Fruit fly (Drosophila melanogaster) whole organism, pupa: ENCODE data around the gene ppk17.

Experiments used
- CG12605 ChIP-seq: fragments of 200-800 bp; sonication (Bioruptor generic); IDR thresholded peaks from 2 replicates; pipeline ENCODE4 v1.3.6; 2022; ENCODE audit warnings: missing biosample characterization, missing genetic modification characterization
- CG13204 ChIP-seq: fragments of 200-800 bp; sonication (Bioruptor generic); optimal IDR thresholded peaks from 2 replicates; lab custom pipeline; 2018; ENCODE audit warnings: missing biosample characterization, mild to moderate bottlenecking, missing genetic modification characterization, moderate library complexity
- CG17806 ChIP-seq: fragments of 200-800 bp; sonication (Bioruptor generic); optimal IDR thresholded peaks from 2 replicates; lab custom pipeline; 2018; ENCODE audit warnings: missing biosample characterization, mild to moderate bottlenecking, missing genetic modification characterization, moderate library complexity
- CG4496 ChIP-seq: fragments of 200-800 bp; sonication (Bioruptor generic); IDR thresholded peaks from 3 replicates; pipeline ENCODE4 v1.3.6; 2022; ENCODE audit warnings: missing biosample characterization, missing genetic modification characterization
- CG8301 ChIP-seq: fragments of 200-800 bp; sonication (Bioruptor generic); optimal IDR thresholded peaks from 2 replicates; lab custom pipeline; 2018; ENCODE audit warnings: missing biosample characterization, mild to moderate bottlenecking, missing genetic modification characterization
- EcR ChIP-seq: fragments of 200-800 bp; sonication (Bioruptor generic); optimal IDR thresholded peaks from 3 replicates; lab custom pipeline; 2019; ENCODE audit warnings: missing biosample characterization, missing genetic modification characterization, mild to moderate bottlenecking, moderate library complexity, missing genetic modification reagents

DNA sequence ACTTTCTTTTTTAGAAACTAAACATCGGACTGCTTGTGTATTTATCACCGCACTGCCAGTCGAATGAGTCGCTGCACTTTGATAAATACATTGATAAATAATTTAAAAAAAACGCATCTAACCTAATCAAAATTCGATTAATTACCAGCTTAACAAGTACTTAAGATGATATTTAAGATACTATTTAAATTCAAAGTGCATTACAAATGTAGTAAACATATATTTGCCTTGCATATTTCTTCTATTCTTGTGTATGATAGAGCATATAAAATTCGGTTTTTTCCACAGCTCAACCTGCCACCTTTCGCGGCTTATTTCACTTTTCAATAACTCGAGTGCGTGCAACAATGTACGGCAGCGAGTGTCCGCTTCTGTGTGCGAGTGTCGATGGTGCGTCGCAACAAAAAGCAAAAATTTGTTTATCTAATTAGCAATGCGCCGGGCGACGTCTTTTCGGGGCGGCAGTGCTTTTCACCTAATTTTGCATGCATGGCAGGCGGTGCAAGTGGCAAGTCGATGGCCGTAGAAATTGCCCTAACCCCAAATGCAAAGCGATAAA, 44.1 kb upstream of the ppk17 start, which contains the start of gene CG13272:
- TF ChIP-seq CG4496 (GFP tag; lab: Robert Waterston, UW) (no peak), CG17806 (tag; lab: Kevin White, UChicago) (no peak), CG8301 (peak; percentile 36), EcR (no peak), CG13204 (GFP tag; lab: Kevin White, UChicago) (no peak), CG12605 (GFP tag; lab: Robert Waterston, UW) (no peak)
